Worm (Caenorhabditis elegans): Measurements from ENCODE around the gene F35A5.1.

The F35A5.1 gene

DNA sequence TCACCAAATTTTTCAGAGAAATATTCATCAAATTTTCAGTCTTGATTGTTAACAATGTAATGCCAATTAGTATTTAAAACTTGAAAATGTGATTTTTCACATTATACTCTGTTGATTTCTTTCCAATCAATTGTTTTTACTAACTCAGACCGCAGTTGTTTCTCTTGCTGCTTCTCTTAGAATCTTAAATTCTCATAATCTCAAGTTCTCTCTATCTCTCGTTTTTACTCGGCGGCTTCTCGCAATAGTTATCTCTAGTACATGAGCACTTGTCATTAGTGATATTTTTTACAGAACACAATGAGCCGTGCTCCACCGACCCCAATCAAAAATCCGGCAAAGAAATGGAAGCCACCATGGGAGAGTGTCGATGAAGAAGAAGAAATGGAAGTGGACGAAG, at the start of gene F35A5.1:
Gene F35A5.1 (plus strand): TSS at position 301 of the 400 bp plus-strand sequence.
- no peak for TF ChIP-seq unc-62 (GFP tag; optimal IDR thresholded peaks at IDR 0.05)

DNA sequence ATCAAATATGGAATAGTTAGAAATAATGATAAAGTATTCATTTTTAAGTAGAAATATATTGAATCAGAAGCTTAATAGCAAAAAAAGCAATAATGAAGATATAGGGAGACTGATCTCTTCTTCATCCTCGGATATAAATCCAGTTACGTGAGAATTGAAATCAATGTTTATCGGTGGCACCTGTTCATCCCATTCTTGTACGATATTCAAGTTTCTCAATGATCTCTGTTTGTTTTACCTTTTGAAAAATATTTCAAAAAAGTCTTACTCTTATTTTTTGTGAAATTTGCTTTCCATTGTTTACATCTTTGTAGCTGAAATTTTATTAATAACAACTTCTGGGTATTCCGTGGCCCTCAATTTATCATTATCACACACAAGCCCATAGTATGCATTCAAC, 48.9 kb upstream of the F35A5.1 start, which contains the start of gene T14G12.12:
Gene T14G12.12 (minus strand): TSS at position 101 of the 400 bp plus-strand sequence.
- no peak for TF ChIP-seq unc-62 (GFP tag; optimal IDR thresholded peaks at IDR 0.05)

DNA sequence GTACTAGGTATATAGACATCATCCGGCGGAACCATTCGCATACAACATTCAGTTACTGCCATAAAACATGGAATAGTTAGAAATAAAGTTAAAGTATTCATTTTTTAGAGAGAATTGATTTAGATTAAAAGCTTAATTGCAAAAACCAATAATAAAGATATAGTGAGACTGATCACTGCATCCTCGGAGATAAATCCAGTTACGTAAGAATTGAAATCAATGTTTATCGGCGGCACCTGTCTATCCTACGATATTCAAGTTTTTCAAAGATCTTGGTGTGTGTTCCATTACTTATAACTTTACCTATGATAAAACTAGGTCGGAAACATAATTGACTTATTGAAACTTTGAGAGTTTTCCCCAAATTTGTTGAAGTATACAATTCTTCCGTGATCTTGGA, 47.9 kb upstream of the F35A5.1 start, which contains the start of gene T14G12.6:
Gene T14G12.6 (minus strand): TSS at position 101 of the 400 bp plus-strand sequence.
- no peak for TF ChIP-seq unc-62 (GFP tag; optimal IDR thresholded peaks at IDR 0.05)

DNA sequence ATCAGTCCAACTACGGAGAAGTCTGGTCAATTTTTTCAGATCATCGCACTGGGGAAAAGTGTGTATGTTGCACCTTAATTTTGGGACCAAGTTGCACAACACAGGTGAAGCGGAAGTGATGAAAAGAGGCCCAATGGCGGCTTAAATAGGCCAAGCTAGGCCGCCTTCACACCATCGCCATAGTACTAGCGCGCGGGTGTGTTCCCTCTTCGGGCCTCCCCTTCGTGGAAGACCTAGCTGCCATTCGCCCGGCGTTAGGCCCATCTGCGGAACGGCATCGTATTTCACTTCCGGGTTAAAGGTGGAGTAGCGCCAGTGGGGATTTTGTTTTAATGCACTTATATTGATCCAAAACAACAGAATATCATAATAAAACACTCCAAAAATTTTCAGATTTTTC, 47.4 kb upstream of the F35A5.1 start:
- no peak for TF ChIP-seq unc-62 (GFP tag; optimal IDR thresholded peaks at IDR 0.05)

DNA sequence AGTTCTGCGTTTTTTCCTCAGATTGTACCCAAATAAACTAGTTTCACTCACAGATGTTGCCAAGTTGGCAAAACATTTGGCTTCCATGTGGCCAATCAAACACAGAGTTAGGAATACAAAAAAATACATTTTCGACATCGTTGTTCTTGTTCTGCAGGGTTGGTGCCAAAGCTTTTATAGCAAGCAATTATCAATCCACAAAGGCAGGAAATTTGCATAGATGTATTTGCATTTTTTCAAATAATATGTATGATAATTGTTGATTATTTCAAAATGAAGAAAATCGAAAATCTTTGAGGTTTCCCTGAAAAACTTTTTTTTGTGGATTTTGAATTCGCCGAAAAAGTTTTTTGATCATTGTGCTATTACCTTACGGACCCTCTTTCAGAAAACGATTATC, 44.9 kb upstream of the F35A5.1 start, which contains the start of gene T14G12.11:
Gene T14G12.11 (minus strand): TSS at position 138 of the 400 bp plus-strand sequence.
- TF ChIP-seq unc-62 (GFP tag; optimal IDR thresholded peaks at IDR 0.05) = no peak

DNA sequence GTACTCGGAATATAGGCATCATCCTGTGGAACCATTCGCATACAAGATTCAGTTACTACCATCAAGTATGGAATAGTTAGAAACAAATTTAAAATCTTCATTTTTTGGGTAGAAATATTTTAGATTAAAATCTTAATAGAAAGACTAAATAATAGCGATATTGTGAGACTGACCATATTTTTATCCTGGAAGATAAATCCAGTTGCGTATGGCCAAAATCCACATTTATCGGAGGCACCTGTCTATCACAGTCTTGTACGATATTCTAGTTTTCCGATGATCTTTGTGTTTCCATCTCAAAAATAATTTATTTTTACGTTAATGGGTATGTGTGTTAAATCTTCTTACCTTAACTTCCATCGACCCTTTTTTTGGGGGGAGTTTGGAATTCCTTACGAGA, 43.0 kb upstream of the F35A5.1 start, which contains the start of gene F47B7.3:
Gene F47B7.3 (minus strand): TSS at position 101 of the 400 bp plus-strand sequence.
- TF ChIP-seq unc-62 (GFP tag; optimal IDR thresholded peaks at IDR 0.05) = no peak

DNA sequence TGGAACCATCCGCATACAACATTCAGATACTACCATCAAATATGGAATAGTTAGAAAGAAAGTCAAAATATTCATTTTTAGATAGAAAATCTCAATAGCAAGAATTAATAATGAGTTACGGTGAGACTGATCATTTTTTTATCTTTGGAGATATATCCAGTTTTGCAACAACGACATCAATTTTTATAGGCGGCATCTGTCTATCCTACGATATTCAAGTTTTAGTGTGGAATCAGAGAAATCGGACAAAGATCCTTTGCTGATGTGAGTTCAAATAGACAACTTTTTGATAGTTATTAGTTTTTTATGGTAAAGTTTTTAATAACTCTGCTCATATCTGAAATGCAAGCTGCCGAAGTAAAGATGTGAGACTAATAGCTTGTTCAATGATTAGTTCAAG, 40.7 kb upstream of the F35A5.1 start, which contains the start of gene F47B7.4:
Gene F47B7.4 (minus strand): TSS at position 101 of the 400 bp plus-strand sequence.
- no peak for TF ChIP-seq unc-62 (GFP tag; optimal IDR thresholded peaks at IDR 0.05)

DNA sequence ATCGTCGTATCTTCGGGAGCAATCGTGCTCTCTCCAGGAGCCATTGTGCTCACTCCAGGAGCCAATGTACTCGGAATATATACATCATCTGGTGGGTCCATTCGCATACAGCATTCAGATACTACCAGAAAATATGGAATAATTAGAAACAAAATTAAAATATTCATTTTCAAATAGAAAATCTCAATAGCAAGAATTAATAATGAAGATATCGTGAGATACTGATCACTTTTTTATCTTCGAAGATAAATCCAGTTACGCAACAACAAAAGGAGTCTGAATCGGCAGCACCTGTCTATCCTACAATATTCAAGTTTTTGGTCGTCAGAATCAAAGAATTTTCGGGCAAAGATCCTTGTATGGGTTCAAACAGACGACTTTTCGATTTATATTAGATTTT, 38.5 kb upstream of the F35A5.1 start, which contains the start of gene F47B7.5:
Gene F47B7.5 (minus strand): TSS at position 101 of the 400 bp plus-strand sequence.
- no peak for TF ChIP-seq unc-62 (GFP tag; optimal IDR thresholded peaks at IDR 0.05)

DNA sequence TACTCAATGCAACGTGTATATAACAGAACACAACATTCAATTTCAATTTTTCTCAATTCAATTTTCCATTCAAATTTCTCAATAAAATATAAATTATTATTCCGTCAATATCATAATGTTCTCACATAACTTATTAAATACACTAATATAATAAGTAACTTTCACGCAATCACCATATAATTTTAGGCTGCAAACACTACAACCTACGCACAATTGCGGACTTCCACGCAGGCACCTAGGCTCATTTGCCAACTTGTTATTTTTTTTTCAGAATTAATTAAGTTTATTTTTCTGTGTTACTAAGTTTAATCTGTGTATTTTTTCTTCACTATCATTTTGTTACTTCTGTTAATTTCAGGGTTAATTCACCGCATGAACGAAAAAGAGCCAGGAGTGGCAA, 34.9 kb upstream of the F35A5.1 start, which contains the start of gene F47B7.2:
Gene F47B7.2 (plus strand): TSS at position 358 of the 400 bp plus-strand sequence.
- no peak for TF ChIP-seq unc-62 (GFP tag; optimal IDR thresholded peaks at IDR 0.05)

DNA sequence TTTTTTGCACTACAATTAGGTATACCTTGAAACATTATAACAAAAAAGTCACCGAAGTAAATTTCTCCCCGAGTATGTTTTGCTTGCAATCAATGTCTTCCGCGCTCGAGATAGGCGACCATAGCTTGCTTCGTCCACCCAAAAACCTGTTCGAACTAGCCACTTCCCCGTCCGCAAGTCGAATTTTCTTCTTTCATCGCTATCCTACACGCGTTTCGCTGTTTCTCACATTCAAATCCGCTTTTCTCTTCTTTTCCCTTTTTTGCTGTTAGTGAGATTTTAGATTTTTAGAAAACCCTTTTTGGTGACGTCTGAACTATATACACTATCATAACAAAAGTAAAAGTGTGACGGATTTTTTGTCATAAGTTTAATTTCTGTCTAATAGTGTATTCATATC, 34.0 kb upstream of the F35A5.1 start:
- no peak for TF ChIP-seq unc-62 (GFP tag; optimal IDR thresholded peaks at IDR 0.05)

DNA sequence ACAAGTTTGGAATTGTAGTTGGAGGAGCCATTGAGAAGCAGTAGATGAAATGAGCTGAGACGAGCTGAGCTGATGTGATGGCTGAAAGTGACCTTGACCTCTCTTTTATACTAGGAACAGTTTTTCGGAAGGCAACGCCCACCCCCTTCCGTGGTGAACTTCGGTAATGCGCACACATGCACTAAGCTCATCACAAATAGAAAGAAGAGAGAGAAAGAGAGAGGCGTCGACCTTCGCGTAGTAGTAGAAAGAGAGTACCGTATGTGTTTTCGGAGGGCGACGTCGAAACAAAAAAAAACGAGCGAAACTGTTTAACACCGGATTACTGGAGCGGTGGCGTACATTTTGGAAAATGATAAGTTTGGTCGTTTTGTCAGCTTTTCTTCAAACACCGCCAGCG, 26.2 kb upstream of the F35A5.1 start, which contains the start of gene marg-1:
Gene marg-1 (minus strand): TSS at position 101 of the 400 bp plus-strand sequence.
- no peak for TF ChIP-seq unc-62 (GFP tag; optimal IDR thresholded peaks at IDR 0.05)

DNA sequence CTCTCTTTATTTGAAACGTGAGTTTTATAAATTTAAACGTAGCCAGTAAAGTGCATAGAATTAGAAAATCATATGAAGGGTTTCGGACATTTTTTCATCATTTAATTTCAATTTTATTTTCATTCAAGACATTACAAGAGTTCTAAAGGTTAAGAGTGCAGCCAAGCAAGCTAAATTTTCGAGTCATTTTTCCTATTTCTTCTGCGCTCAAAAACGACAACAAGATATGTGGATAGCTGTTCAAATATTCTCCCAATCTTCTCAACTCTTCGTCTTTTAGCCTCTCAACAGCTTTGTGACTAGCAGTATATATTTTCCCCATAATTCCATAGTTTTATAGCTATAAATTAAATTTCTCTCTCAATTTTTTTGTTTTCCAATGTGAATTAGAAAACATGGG, 23.6 kb upstream of the F35A5.1 start:
- no peak for TF ChIP-seq unc-62 (GFP tag; optimal IDR thresholded peaks at IDR 0.05)

DNA sequence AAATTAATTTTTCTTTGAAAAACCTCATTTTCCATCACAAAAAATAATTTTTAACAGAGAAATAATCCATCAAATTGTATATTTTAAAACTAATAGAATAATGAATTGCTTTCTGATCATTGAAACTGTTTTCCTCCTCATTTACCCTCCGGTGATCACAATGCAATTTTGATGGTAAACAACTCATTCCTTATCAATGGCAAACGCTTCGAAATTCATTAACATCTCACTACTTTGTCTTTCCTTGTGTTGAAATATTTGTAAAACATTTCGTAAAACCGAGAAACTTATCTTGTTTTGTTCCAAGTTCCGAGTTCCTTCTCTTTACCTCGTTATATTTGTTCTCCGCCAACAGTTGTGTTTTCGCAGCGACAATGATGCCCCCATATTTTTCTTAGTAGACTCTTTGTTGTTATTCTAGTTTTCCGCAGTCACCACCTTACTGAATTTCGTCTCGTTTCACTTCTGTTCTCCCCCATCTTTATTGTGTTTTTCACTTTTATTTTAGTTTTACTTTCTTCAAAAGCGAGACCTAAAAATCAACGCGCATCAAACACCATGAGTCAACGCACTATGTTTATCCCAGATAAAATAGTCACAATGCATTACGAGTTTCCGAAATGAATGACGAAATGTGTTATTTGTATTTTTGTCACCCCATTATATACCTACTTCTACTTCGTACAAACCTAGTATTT, 22.0 kb upstream of the F35A5.1 start:
- TF ChIP-seq unc-62 (GFP tag; optimal IDR thresholded peaks at IDR 0.05) = no peak

DNA sequence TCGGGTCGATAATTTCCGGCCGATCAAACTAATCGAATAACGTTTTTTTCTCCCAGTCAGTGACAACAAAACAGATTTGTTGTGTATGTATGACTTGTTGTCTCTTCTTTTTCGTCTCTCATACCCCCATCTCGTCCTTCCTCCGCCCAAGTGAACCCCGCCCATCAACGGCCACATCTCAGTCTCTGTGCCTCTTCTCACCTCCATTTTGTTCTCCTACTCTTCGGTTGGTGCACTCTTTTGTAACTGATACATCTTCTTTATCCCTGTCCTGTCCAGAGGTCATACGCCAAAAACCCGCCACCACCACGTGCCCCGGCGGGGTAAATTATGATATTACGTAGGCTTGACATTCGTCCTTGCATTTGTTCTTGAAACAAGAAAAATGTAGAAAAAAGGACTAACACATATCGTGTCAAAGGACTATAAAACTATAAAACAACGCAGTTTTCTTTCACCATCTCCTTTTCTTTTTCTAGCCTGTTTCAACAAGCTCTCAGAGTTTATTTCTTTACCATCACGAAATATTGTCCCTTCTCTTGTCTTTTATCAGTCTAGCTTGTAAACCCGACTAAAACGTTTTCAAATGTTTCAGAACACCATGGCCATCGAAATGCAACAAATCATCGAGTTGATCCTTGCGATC, 19.7 kb upstream of the F35A5.1 start, which contains the start of gene pmpl-1:
Gene pmpl-1 (plus strand): TSS at position 596 of the 646 bp plus-strand sequence.
- TF ChIP-seq unc-62 (GFP tag; optimal IDR thresholded peaks at IDR 0.05) = no peak

DNA sequence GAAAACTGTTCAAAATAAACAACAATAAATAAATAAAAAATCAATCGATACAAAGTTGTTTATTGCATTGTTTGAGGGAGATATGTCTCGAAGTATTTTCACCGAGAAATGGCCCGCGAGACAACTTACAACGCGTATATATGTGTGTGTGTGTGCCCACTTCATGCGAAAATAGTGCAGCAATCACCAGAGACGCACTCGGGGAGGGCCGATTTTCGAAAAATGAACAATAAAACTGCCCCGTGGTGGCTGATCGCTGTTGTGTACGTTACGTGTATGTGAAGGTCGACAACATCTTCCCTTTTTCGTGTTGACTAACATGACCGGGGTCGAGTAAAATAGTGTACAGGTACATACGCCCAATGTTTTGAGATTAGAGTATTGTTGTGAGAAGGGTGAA, 18.8 kb upstream of the F35A5.1 start:
- TF ChIP-seq unc-62 (GFP tag; optimal IDR thresholded peaks at IDR 0.05) = no peak

DNA sequence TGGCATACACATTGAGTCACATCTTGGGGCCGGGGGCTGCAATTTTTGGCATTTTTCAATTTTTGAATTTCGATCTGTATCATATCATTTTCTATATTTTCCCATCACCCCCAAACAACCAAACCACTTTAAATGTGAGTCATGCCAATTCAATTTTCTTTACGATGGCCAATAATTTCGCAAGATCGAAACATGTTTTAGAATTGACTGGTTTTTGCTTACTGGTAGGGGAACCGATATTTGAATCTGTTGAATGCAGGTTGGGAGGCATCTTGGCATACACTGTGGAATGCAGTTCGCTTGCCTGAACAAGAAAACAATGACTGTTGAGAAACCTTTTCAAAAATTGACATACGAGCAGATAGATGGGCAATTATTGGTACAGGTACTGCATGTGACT, 16.2 kb upstream of the F35A5.1 start:
- no peak for TF ChIP-seq unc-62 (GFP tag; optimal IDR thresholded peaks at IDR 0.05)

All from whole organism, dauer.